Fruit fly (Drosophila melanogaster) whole organism, prepupa: ENCODE measurements around the gene CG14237.

ENCODE experiments used
- Blimp-1 ChIP-seq: fragments of 200-800 bp; sonication (Bioruptor generic); optimal IDR thresholded peaks from 3 replicates; lab custom pipeline; 2017; ENCODE audit warnings: missing biosample characterization, missing genetic modification characterization, mild to moderate bottlenecking, moderate library complexity, missing genetic modification reagents
- CG10631 ChIP-seq: fragments of 200-800 bp; sonication (Bioruptor generic); optimal IDR thresholded peaks from 2 replicates; lab custom pipeline; 2016; ENCODE audit warnings: missing biosample characterization, missing genetic modification characterization
- CG11294 ChIP-seq: fragments of 200-800 bp; sonication (Bioruptor generic); IDR thresholded peaks from 2 replicates; pipeline ENCODE4 v1.3.6; 2022; ENCODE audit warnings: missing biosample characterization, missing genetic modification characterization
- CG11902 ChIP-seq: fragments of 200-800 bp; sonication (Bioruptor generic); optimal IDR thresholded peaks from 3 replicates; lab custom pipeline; 2016; ENCODE audit warnings: missing biosample characterization, missing genetic modification characterization
- CG15336 ChIP-seq: fragments of 200-800 bp; sonication (Bioruptor generic); IDR thresholded peaks from 2 replicates; pipeline ENCODE4 v1.3.6; 2022; ENCODE audit warnings: missing biosample characterization, missing genetic modification characterization
- CG16779 ChIP-seq: fragments of 200-800 bp; sonication (Bioruptor generic); optimal IDR thresholded peaks from 3 replicates; lab custom pipeline; 2017; ENCODE audit warnings: missing biosample characterization, mild to moderate bottlenecking, missing genetic modification characterization
- CG3032 ChIP-seq: fragments of 200-800 bp; optimal IDR thresholded peaks from 2 replicates; lab custom pipeline; 2019; ENCODE audit warnings: missing biosample characterization, mild to moderate bottlenecking, missing genetic modification characterization, moderate library complexity
- CG31627 ChIP-seq: fragments of 200-800 bp; sonication (Bioruptor generic); optimal IDR thresholded peaks from 3 replicates; lab custom pipeline; 2016; ENCODE audit warnings: missing biosample characterization, missing genetic modification characterization
- CG32006 ChIP-seq: fragments of 200-800 bp; sonication (Bioruptor generic); optimal IDR thresholded peaks from 3 replicates; lab custom pipeline; 2017; ENCODE audit warnings: missing biosample characterization, mild to moderate bottlenecking, missing genetic modification characterization
- CG34406 ChIP-seq: fragments of 200-800 bp; sonication (Bioruptor generic); optimal IDR thresholded peaks from 3 replicates; lab custom pipeline; 2016; ENCODE audit warnings: missing biosample characterization, missing genetic modification characterization
- CG3919 ChIP-seq: fragments of 200-800 bp; sonication (Bioruptor generic); optimal IDR thresholded peaks from 3 replicates; lab custom pipeline; 2016; ENCODE audit warnings: missing biosample characterization, missing genetic modification characterization
- CG4318 ChIP-seq: fragments of 200-800 bp; sonication (Bioruptor generic); optimal IDR thresholded peaks from 3 replicates; lab custom pipeline; 2017; ENCODE audit warnings: missing biosample characterization, mild to moderate bottlenecking, missing genetic modification characterization
- CG6163 ChIP-seq: fragments of 200-800 bp; sonication (Bioruptor generic); IDR thresholded peaks from 3 replicates; pipeline ENCODE4 v1.3.6; 2022; ENCODE audit warnings: missing biosample characterization, missing genetic modification characterization
- CG6276 ChIP-seq: fragments of 200-800 bp; sonication (Bioruptor generic); optimal IDR thresholded peaks from 2 replicates; lab custom pipeline; 2017; ENCODE audit warnings: missing biosample characterization, mild to moderate bottlenecking, missing genetic modification characterization
- CG7368 ChIP-seq: fragments of 200-800 bp; sonication (Bioruptor generic); optimal IDR thresholded peaks from 3 replicates; lab custom pipeline; 2016; ENCODE audit warnings: missing biosample characterization, missing genetic modification characterization
- CG8119 ChIP-seq: fragments of 200-800 bp; sonication (Bioruptor generic); IDR thresholded peaks from 3 replicates; pipeline ENCODE4 v1.3.6; 2022; ENCODE audit warnings: missing biosample characterization, missing genetic modification characterization
- CG8632 ChIP-seq: fragments of 200-800 bp; sonication (Bioruptor generic); optimal IDR thresholded peaks from 3 replicates; lab custom pipeline; 2016; ENCODE audit warnings: missing biosample characterization, missing genetic modification characterization
- CG9139 ChIP-seq: fragments of 200-800 bp; sonication (Bioruptor generic); optimal IDR thresholded peaks from 3 replicates; lab custom pipeline; 2017; ENCODE audit warnings: missing biosample characterization, mild to moderate bottlenecking, missing genetic modification characterization
- Eip75B ChIP-seq: fragments of 200-800 bp; sonication (Bioruptor generic); optimal IDR thresholded peaks from 3 replicates; lab custom pipeline; 2016; ENCODE audit warnings: missing biosample characterization, missing genetic modification characterization
- Eip78C ChIP-seq: fragments of 200-800 bp; sonication (Bioruptor generic); peaks from one replicate; lab custom pipeline; 2016; ENCODE audit warnings: missing biosample characterization, missing genetic modification characterization
- Eip93F ChIP-seq: fragments of 200-800 bp; sonication (Bioruptor generic); optimal IDR thresholded peaks from 2 replicates; lab custom pipeline; 2016; ENCODE audit warnings: missing biosample characterization, mild to moderate bottlenecking, missing genetic modification characterization
- Ets21C ChIP-seq: fragments of 200-800 bp; sonication (Bioruptor generic); optimal IDR thresholded peaks from 3 replicates; lab custom pipeline; 2016; ENCODE audit warnings: missing biosample characterization, missing genetic modification characterization
- Ets96B ChIP-seq: fragments of 200-800 bp; optimal IDR thresholded peaks from 2 replicates; lab custom pipeline; 2019; ENCODE audit warnings: missing biosample characterization, mild to moderate bottlenecking, missing genetic modification characterization, moderate library complexity
- Gug ChIP-seq: fragments of 200-800 bp; sonication (Bioruptor generic); IDR thresholded peaks from 2 replicates; pipeline ENCODE4 v1.3.6; 2022; ENCODE audit warnings: missing biosample characterization, missing genetic modification characterization
- Hr38 ChIP-seq: sonication (Bioruptor generic); optimal IDR thresholded peaks from 2 replicates; lab custom pipeline; 2016; ENCODE audit warnings: missing biosample characterization, missing genetic modification characterization
- Hr4 ChIP-seq: fragments of 200-800 bp; sonication (Bioruptor generic); optimal IDR thresholded peaks from 3 replicates; lab custom pipeline; 2016; ENCODE audit warnings: missing biosample characterization, missing genetic modification characterization
- Lpt ChIP-seq: fragments of 200-800 bp; sonication (Bioruptor generic); optimal IDR thresholded peaks from 3 replicates; lab custom pipeline; 2016; ENCODE audit warnings: missing biosample characterization, missing genetic modification characterization
- OdsH ChIP-seq: fragments of 200-800 bp; sonication (Bioruptor generic); optimal IDR thresholded peaks from 3 replicates; lab custom pipeline; 2016; ENCODE audit warnings: missing biosample characterization, missing genetic modification characterization
- Sox14 ChIP-seq: fragments of 200-800 bp; sonication (Bioruptor generic); optimal IDR thresholded peaks from 3 replicates; lab custom pipeline; 2016; ENCODE audit warnings: missing biosample characterization, missing genetic modification characterization
- achi ChIP-seq: fragments of 200-800 bp; sonication (Bioruptor generic); optimal IDR thresholded peaks from 3 replicates; lab custom pipeline; 2016; ENCODE audit warnings: missing biosample characterization, missing genetic modification characterization
- acj6 ChIP-seq: fragments of 200-800 bp; sonication (Bioruptor generic); optimal IDR thresholded peaks from 3 replicates; lab custom pipeline; 2016; ENCODE audit warnings: missing biosample characterization, missing genetic modification characterization
- cyc ChIP-seq: fragments of 200-800 bp; sonication (Bioruptor generic); optimal IDR thresholded peaks from 3 replicates; lab custom pipeline; 2016; ENCODE audit warnings: missing biosample characterization, missing genetic modification characterization
- dac ChIP-seq: fragments of 200-800 bp; sonication (Bioruptor generic); optimal IDR thresholded peaks from 2 replicates; lab custom pipeline; 2017; ENCODE audit warnings: missing biosample characterization, mild to moderate bottlenecking, missing genetic modification characterization
- dsx ChIP-seq: fragments of 200-800 bp; optimal IDR thresholded peaks from 3 replicates; lab custom pipeline; 2019; ENCODE audit warnings: missing biosample characterization, mild to moderate bottlenecking, missing genetic modification characterization, moderate library complexity; ENCODE audit not compliant: poor library complexity, severe bottlenecking
- eg ChIP-seq: fragments of 200-800 bp; sonication (Bioruptor generic); IDR thresholded peaks from 3 replicates; pipeline ENCODE4 v1.3.6; 2022; ENCODE audit warnings: missing biosample characterization, missing genetic modification characterization
- esn ChIP-seq: fragments of 200-800 bp; sonication (Bioruptor generic); optimal IDR thresholded peaks from 2 replicates; lab custom pipeline; 2016; ENCODE audit warnings: missing biosample characterization, mild to moderate bottlenecking, missing genetic modification characterization, moderate library complexity
- fd59A ChIP-seq: fragments of 200-800 bp; sonication (Bioruptor generic); optimal IDR thresholded peaks from 2 replicates; lab custom pipeline; 2017; ENCODE audit warnings: missing biosample characterization, mild to moderate bottlenecking, missing genetic modification characterization, missing genetic modification reagents
- fd85E ChIP-seq: fragments of 200-800 bp; sonication (Bioruptor generic); optimal IDR thresholded peaks from 3 replicates; lab custom pipeline; 2016; ENCODE audit warnings: missing biosample characterization, missing genetic modification characterization
- fkh ChIP-seq: fragments of 200-800 bp; sonication (Bioruptor generic); optimal IDR thresholded peaks from 3 replicates; lab custom pipeline; 2017; ENCODE audit warnings: missing biosample characterization, mild to moderate bottlenecking, missing genetic modification characterization, moderate library complexity
- lz ChIP-seq: fragments of 200-800 bp; sonication (Bioruptor generic); optimal IDR thresholded peaks from 3 replicates; lab custom pipeline; 2016; ENCODE audit warnings: missing biosample characterization, missing genetic modification characterization
- pdm3 ChIP-seq: fragments of 200-800 bp; sonication (Bioruptor generic); optimal IDR thresholded peaks from 3 replicates; lab custom pipeline; 2016; ENCODE audit warnings: missing biosample characterization, missing genetic modification characterization
- salr ChIP-seq, 2 experiments: fragments of 200-800 bp; sonication (Bioruptor generic); optimal IDR thresholded peaks; 3 replicates each; lab custom pipeline; 2016 to 2018; ENCODE audit warnings: missing biosample characterization in 2 of 2, missing genetic modification characterization in 2 of 2, mild to moderate bottlenecking in 1 of 2
- spab ChIP-seq: fragments of 200-800 bp; sonication (Bioruptor generic); optimal IDR thresholded peaks from 2 replicates; lab custom pipeline; 2017; ENCODE audit warnings: missing biosample characterization, mild to moderate bottlenecking, missing genetic modification characterization, missing genetic modification reagents
- ss ChIP-seq, 2 experiments: fragments of 200-800 bp; sonication (Bioruptor generic); optimal IDR thresholded peaks; 2 replicates in 1 of 2; 3 replicates in 1 of 2; lab custom pipeline; 2017 to 2018; ENCODE audit warnings: mild to moderate bottlenecking in 2 of 2, missing biosample characterization in 2 of 2, missing genetic modification characterization in 2 of 2, moderate library complexity in 1 of 2
- svp ChIP-seq: fragments of 200-800 bp; sonication (Bioruptor generic); peaks from one replicate; lab custom pipeline; 2016; ENCODE audit warnings: missing biosample characterization, missing genetic modification characterization
- topi ChIP-seq: fragments of 200-800 bp; sonication (Bioruptor generic); optimal IDR thresholded peaks from 3 replicates; lab custom pipeline; 2016; ENCODE audit warnings: missing biosample characterization, missing genetic modification characterization
- vri ChIP-seq: fragments of 200-800 bp; sonication (Bioruptor generic); optimal IDR thresholded peaks from 3 replicates; lab custom pipeline; 2016; ENCODE audit warnings: missing biosample characterization, mild to moderate bottlenecking, missing genetic modification characterization

CG14237 gene

DNA sequence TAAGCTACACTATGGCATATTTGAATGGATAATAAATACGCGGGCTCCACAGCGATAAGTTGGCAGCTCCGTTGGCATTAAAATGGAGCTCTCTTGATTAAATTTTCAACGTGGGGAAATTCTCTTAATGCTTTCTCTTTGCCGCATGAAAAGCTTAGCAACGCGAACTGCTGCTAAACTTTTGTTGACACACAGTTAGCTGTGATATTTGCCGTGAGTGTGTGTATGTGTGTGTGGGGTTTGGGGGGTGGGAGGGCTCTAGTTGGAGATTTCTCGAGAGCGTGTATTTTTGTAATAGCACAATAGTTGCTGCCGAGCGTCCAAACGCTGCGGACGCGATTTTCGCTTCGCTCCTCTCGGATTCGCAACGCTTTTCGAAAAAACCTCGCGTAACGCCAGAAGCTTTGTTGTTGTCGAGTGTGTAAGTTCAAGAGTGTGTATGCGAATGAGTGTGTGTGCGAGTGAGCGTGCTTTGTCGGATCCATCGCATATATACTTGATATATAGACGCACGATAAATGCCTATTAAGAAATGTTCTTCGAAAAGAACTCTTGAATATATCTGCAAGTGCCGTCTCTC, 4.6 kb downstream of the CG14237 start, which contains the start of gene CG5455 (continued):
- TF ChIP-seq CG34406 (GFP tag; lab: Kevin White, UChicago) (peak; percentile 5), CG8119 (GFP tag; lab: Robert Waterston, UW) (peak; percentile 72; the same call in 2 of the 3 replicates), dsx (peak; percentile 72), Eip75B (GFP tag; lab: Kevin White, UChicago) (peak; percentile 23), CG3032 (no peak), CG6163 (GFP tag; lab: Robert Waterston, UW) (peak; percentile 75), CG15336 (GFP tag; lab: Robert Waterston, UW) (peak; percentile 56; the same call in 1 of the 2 replicates), fd59A (GFP tag; lab: Kevin White, UChicago) (no peak), CG11294 (GFP tag; lab: Robert Waterston, UW) (peak; percentile 40; the same call in 1 of the 2 replicates), fkh (GFP tag; lab: Kevin White, UChicago) (peak; percentile 98), CG32006 (GFP tag; lab: Kevin White, UChicago) (peak; percentile 20), Ets21C (GFP tag; lab: Kevin White, UChicago) (no peak), achi (GFP tag; lab: Kevin White, UChicago) (no peak), Ets96B (peak; percentile 28), CG9139 (GFP tag; lab: Kevin White, UChicago) (peak; percentile 76), Hr38 (GFP tag; lab: Kevin White, UChicago) (no peak), OdsH (GFP tag; lab: Kevin White, UChicago) (no peak), vri (GFP tag; lab: Kevin White, UChicago) (peak; percentile 74), esn (peak; percentile 5), cyc (GFP tag; lab: Kevin White, UChicago) (no peak), Eip93F (GFP tag; lab: Kevin White, UChicago) (no peak), CG11902 (GFP tag; lab: Kevin White, UChicago) (no peak), CG7368 (peak; percentile 33), Blimp-1 (GFP tag; lab: Kevin White, UChicago) (peak; percentile 16), Eip78C (GFP tag; lab: Kevin White, UChicago) (peak; percentile 30), dac (GFP tag; lab: Kevin White, UChicago) (peak; percentile 19), ss (GFP tag; optimal IDR thresholded peaks at IDR 0.05; lab: Kevin White, UChicago) (peak; percentile 4 to 69), Gug (GFP tag; lab: Robert Waterston, UW) (peak; percentile 24; the same call in 1 of the 2 replicates), fd85E (peak; percentile 48), Sox14 (GFP tag; lab: Kevin White, UChicago) (peak; percentile 66), svp (GFP tag; lab: Kevin White, UChicago) (peak; percentile 65), topi (GFP tag; lab: Kevin White, UChicago) (no peak), Lpt (GFP tag; lab: Kevin White, UChicago) (peak; percentile 78), eg (peak; percentile 88), CG4318 (no peak), CG16779 (tag; lab: Kevin White, UChicago) (peak; percentile 71), spab (GFP tag; lab: Kevin White, UChicago) (no peak), CG31627 (GFP tag; lab: Kevin White, UChicago) (no peak)
- TF ChIP-seq, all 60 proteins: peak for 34

DNA sequence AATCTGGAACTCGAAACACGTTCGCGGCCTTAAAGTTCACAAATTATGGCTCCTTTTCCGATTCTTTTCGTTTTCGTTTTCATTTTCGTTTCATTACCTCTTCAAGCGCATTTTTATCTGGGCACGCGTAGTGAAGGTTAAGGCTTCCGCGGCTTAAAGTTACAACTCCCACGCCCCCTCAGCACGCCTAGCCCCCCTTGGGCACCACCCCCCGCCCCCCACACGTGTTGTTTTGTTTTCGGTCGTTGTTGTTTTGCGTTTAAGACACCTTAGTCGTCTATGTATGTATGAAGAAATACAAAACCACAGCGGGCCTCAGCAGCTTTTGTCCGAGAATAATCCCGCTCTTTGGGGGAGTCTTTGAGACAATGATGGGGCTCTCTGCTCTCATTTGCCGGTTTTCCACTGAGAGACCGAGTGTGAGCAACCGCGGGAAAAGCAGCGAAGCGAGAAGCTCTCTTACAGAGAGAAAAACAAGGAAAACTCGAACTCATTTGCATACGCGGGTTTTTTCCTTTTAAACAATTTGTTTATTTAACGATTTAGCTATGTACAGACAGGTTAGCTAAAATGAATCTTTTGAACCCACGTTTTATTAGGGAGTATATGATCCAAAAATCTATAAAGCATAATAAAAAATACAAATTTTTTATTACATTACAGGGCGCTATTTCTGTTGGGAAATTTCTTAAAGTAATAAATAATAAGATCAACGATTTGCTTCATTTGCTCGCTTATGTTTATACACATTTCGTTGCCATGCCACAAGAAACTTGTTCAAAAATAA, 5.7 kb downstream of the CG14237 start:
- TF ChIP-seq eg (peak; percentile 81), CG6276 (peak; percentile 55), OdsH (GFP tag; lab: Kevin White, UChicago) (peak; percentile 54), CG7368 (no peak), esn (peak; percentile 2), fd85E (no peak), CG3032 (peak; percentile 25), CG10631 (GFP tag; lab: Kevin White, UChicago) (peak; percentile 44), pdm3 (peak; percentile 29), CG8632 (no peak), Eip78C (GFP tag; lab: Kevin White, UChicago) (peak; percentile 77), Ets96B (peak; percentile 8), Gug (GFP tag; lab: Robert Waterston, UW) (0 out of 2 replicates have a peak, but pooled peaks have one; percentile 9), acj6 (peak; percentile 10), lz (GFP tag; lab: Kevin White, UChicago) (no peak), fkh (GFP tag; lab: Kevin White, UChicago) (no peak), CG16779 (tag; lab: Kevin White, UChicago) (peak; percentile 3), Hr4 (peak; percentile 71), Sox14 (GFP tag; lab: Kevin White, UChicago) (peak; percentile 16), CG3919 (GFP tag; lab: Kevin White, UChicago) (peak; percentile 60), svp (GFP tag; lab: Kevin White, UChicago) (peak; percentile 30), achi (GFP tag; lab: Kevin White, UChicago) (peak; percentile 67), salr (GFP tag; optimal IDR thresholded peaks at IDR 0.05; lab: Kevin White, UChicago) (peak in 1 of 2 experiments; percentile 63)
